Worm (Caenorhabditis elegans) whole organism, midembryonic: ENCODE results near the gene K05B2.4.

ENCODE experiments used
- T22C8.4 ChIP-seq: fragments of 200-800 bp; sonication (Bioruptor generic); IDR thresholded peaks from 2 replicates; pipeline ENCODE4 v1.3.6; 2022; ENCODE audit warnings: missing genetic modification characterization, missing compliant biosample characterization
- tab-1 ChIP-seq: fragments of 200-800 bp; sonication (Bioruptor generic); IDR thresholded peaks from 2 replicates; pipeline ENCODE4 v1.3.6; 2022; ENCODE audit warnings: missing genetic modification characterization, missing compliant biosample characterization

DNA sequence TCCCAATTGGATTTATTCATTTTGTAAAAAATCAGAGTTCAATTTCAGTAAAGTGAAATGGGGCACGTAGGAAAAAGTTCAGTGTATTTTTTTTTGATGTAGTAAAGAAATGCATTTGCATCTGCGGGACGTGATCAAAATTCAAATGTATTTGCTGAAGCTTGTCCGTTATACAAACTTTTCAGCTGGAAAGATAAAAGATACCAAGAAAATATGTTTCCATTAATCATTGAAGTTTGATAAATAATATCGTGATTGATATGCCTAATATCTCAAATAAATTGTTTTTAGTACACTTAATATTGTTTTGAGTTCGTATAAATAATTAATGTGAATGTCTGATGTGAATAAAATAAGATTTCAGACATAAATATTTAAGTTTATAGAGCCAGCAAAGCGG, 18.4 kb downstream of the K05B2.4 start:
- TF ChIP-seq T22C8.4 (GFP tag; lab: Robert Waterston, UW): no peak
- TF ChIP-seq tab-1 (GFP tag; lab: Robert Waterston, UW): no peak
